Fruit fly (Drosophila melanogaster) whole organism, pupa: ENCODE data around the gene Ndf.

Source experiments
- CG12605 ChIP-seq: fragments of 200-800 bp; sonication (Bioruptor generic); IDR thresholded peaks from 2 replicates; pipeline ENCODE4 v1.3.6; 2022; ENCODE audit warnings: missing biosample characterization, missing genetic modification characterization
- CG17806 ChIP-seq: fragments of 200-800 bp; sonication (Bioruptor generic); optimal IDR thresholded peaks from 2 replicates; lab custom pipeline; 2018; ENCODE audit warnings: missing biosample characterization, mild to moderate bottlenecking, missing genetic modification characterization, moderate library complexity

- no peak for TF ChIP-seq CG12605 (GFP tag; lab: Robert Waterston, UW)
- TF ChIP-seq CG17806 (tag; lab: Kevin White, UChicago): no peak
These were observed 45.6 kb downstream of the Ndf start, which contains the start of gene CG33301 for dm6 chr2L:10049280-10049679.
